Worm (Caenorhabditis elegans) whole organism, L4 larva: Measurements from ENCODE around the gene Y41C4A.22.

Experiments
- D1046.2 ChIP-seq: fragments of 200-800 bp; sonication (Bioruptor generic); IDR thresholded peaks from 2 replicates; pipeline ENCODE4 v1.3.6; 2022; ENCODE audit warnings: missing genetic modification characterization, missing compliant biosample characterization
- F10B5.3 ChIP-seq: sonication (generic microtip); optimal IDR thresholded peaks from 2 replicates; lab custom pipeline; 2016; ENCODE audit warnings: mild to moderate bottlenecking, missing genetic modification characterization, missing compliant biosample characterization
- Y105C5A.15 ChIP-seq: fragments of 200-800 bp; sonication (Bioruptor generic); IDR thresholded peaks from 2 replicates; pipeline ENCODE4 v1.3.6; 2022; ENCODE audit warnings: missing genetic modification characterization, missing compliant biosample characterization
- Y48G9A.11 ChIP-seq: fragments of 200-800 bp; sonication (Bioruptor generic); IDR thresholded peaks from 2 replicates; pipeline ENCODE4 v1.3.6; 2022; ENCODE audit warnings: missing genetic modification reagents, missing genetic modification characterization, missing compliant biosample characterization
- Y75B8A.6 ChIP-seq: fragments of 200-800 bp; sonication (Bioruptor generic); IDR thresholded peaks from 2 replicates; pipeline ENCODE4 v1.3.6; 2022; ENCODE audit warnings: missing genetic modification reagents, missing genetic modification characterization, missing compliant biosample characterization
- ZK337.2 ChIP-seq: fragments of 200-800 bp; sonication (Bioruptor generic); IDR thresholded peaks from 2 replicates; pipeline ENCODE4 v1.3.6; 2022; ENCODE audit warnings: missing genetic modification reagents, missing genetic modification characterization, missing compliant biosample characterization
- ceh-28 ChIP-seq: fragments of 150-350 bp; optimal IDR thresholded peaks from 2 replicates; lab custom pipeline; 2014; ENCODE audit warnings: missing biosample characterization, missing genetic modification reagents, missing genetic modification characterization
- ceh-62 ChIP-seq: sonication (generic microtip); optimal IDR thresholded peaks from 2 replicates; lab custom pipeline; 2017; ENCODE audit warnings: missing biosample characterization, missing genetic modification characterization
- ctbp-1 ChIP-seq: fragments of 200-800 bp; sonication (Bioruptor generic); IDR thresholded peaks from 2 replicates; pipeline ENCODE4 v1.3.6; 2022; ENCODE audit warnings: missing genetic modification reagents, missing genetic modification characterization, missing compliant biosample characterization
- dmd-8 ChIP-seq: fragments of 200-800 bp; sonication (Bioruptor generic); IDR thresholded peaks from 2 replicates; pipeline ENCODE4 v1.3.6; 2022; ENCODE audit warnings: missing genetic modification characterization, missing compliant biosample characterization
- fos-1 ChIP-seq: fragments of 150-350 bp; optimal IDR thresholded peaks from 2 replicates; lab custom pipeline; 2014; ENCODE audit warnings: missing biosample characterization, missing genetic modification characterization
- lim-7 ChIP-seq: fragments of 200-800 bp; sonication (Bioruptor generic); IDR thresholded peaks from 2 replicates; pipeline ENCODE4 v1.3.6; 2022; ENCODE audit warnings: missing genetic modification characterization, missing compliant biosample characterization
- madf-5 ChIP-seq, 2 experiments: fragments of 200-800 bp; sonication (Bioruptor generic); IDR thresholded peaks; 2 replicates each; pipeline ENCODE4 v1.3.6; 2022; ENCODE audit warnings: missing compliant biosample characterization in 2 of 2, missing genetic modification characterization in 2 of 2
- mep-1 ChIP-seq: fragments of 150-350 bp; sonication (generic microtip); optimal IDR thresholded peaks from 3 replicates; lab custom pipeline; 2014; ENCODE audit warnings: missing biosample characterization, missing genetic modification characterization
- mxl-2 ChIP-seq: fragments of 200-800 bp; sonication (Bioruptor generic); conservative IDR thresholded peaks from 2 replicates; pipeline ENCODE4 v1.3.6; 2022; ENCODE audit warnings: missing genetic modification reagents, missing genetic modification characterization, missing compliant biosample characterization
- pqm-1 ChIP-seq: sonication (generic microtip); optimal IDR thresholded peaks from 2 replicates; lab custom pipeline; 2017; ENCODE audit warnings: missing biosample characterization, missing genetic modification characterization
- saeg-2 ChIP-seq: fragments of 200-800 bp; sonication (Bioruptor generic); IDR thresholded peaks from 2 replicates; pipeline ENCODE4 v1.3.6; 2022; ENCODE audit warnings: missing genetic modification reagents, missing genetic modification characterization, missing compliant biosample characterization
- sdz-12 ChIP-seq: fragments of 200-800 bp; sonication (Bioruptor generic); optimal IDR thresholded peaks from 2 replicates; lab custom pipeline; 2018; ENCODE audit warnings: mild to moderate bottlenecking, missing genetic modification characterization, missing compliant biosample characterization
- tra-1 ChIP-seq: fragments of 200-800 bp; sonication (Bioruptor generic); IDR thresholded peaks from 2 replicates; pipeline ENCODE4 v1.3.6; 2022; ENCODE audit warnings: missing genetic modification reagents, missing genetic modification characterization, missing compliant biosample characterization
- zip-11 ChIP-seq: fragments of 200-800 bp; sonication (Bioruptor generic); IDR thresholded peaks from 2 replicates; pipeline ENCODE4 v1.3.6; 2022; ENCODE audit warnings: missing genetic modification characterization, missing compliant biosample characterization

Y41C4A.22 gene

DNA sequence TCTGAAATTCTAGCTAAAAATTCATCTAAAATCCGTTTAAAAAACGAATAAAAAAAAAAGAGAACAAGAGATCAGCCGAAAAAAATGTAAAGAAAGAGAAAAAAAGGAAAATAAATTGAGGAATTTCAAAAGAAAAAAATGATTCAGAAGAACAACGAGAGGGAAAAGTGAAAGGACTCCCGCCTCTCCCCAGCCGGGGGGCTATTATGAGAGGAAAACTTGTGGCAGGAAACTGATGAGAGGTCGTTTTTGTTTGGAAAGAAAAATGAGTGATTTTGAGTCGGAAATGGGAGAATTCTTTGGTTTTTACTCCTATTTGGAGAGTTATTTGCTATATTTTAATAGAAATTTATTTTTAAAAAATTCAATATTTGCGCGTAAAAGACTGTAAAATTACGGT, 47.1 kb downstream of the Y41C4A.22 start:
- no peak for TF ChIP-seq mxl-2 (GFP tag; lab: Robert Waterston, UW)
- no peak for TF ChIP-seq fos-1 (tag; lab: Kevin White, UChicago)
- no peak for TF ChIP-seq ceh-28 (tag; lab: Kevin White, UChicago)
- TF ChIP-seq zip-11 (GFP tag; lab: Robert Waterston, UW), result no peak
- TF ChIP-seq sdz-12 (GFP tag; lab: Kevin White, UChicago), result no peak
- no peak for TF ChIP-seq lim-7 (GFP tag; lab: Robert Waterston, UW)
- no peak for TF ChIP-seq saeg-2 (GFP tag; lab: Robert Waterston, UW)
- TF ChIP-seq Y48G9A.11 (GFP tag; lab: Robert Waterston, UW), result no peak
- no peak for TF ChIP-seq Y105C5A.15 (GFP tag; lab: Robert Waterston, UW)
- no peak for TF ChIP-seq mep-1 (tag; lab: Kevin White, UChicago)
- TF ChIP-seq ceh-62 (tag; lab: Kevin White, UChicago), result no peak
- no peak for TF ChIP-seq tra-1 (GFP tag; lab: Robert Waterston, UW)
- no peak for TF ChIP-seq ctbp-1 (GFP tag; lab: Robert Waterston, UW)
- TF ChIP-seq F10B5.3 (tag; lab: Kevin White, UChicago), result no peak
- TF ChIP-seq ZK337.2 (GFP tag; lab: Robert Waterston, UW), result no peak
- TF ChIP-seq madf-5 (GFP tag; IDR thresholded peaks at IDR 0.05; lab: Robert Waterston, UW), result no peak
- no peak for TF ChIP-seq dmd-8 (GFP tag; lab: Robert Waterston, UW)
- no peak for TF ChIP-seq D1046.2 (GFP tag; lab: Robert Waterston, UW)
- no peak for TF ChIP-seq pqm-1 (tag; lab: Kevin White, UChicago)
- no peak for TF ChIP-seq Y75B8A.6
- TF ChIP-seq, all 104 proteins: peak for 0
